Worm (Caenorhabditis elegans) whole organism, L4/young adult: Measurements from ENCODE around the gene gst-6.

ENCODE experiments used
- W03F9.2 ChIP-seq: fragments of 150-350 bp; optimal IDR thresholded peaks from 2 replicates; lab custom pipeline; 2014; ENCODE audit warnings: missing biosample characterization, missing genetic modification characterization
- dao-5 ChIP-seq: sonication (generic microtip); optimal IDR thresholded peaks from 2 replicates; lab custom pipeline; 2016; ENCODE audit warnings: missing genotype, missing genetic modification characterization, moderate library complexity, missing compliant biosample characterization
- him-1 ChIP-seq: sonication (generic microtip); optimal IDR thresholded peaks from 2 replicates; lab custom pipeline; 2016; ENCODE audit warnings: missing genotype, missing genetic modification reagents, missing genetic modification characterization, missing compliant biosample characterization

- TF ChIP-seq him-1 (tag; lab: Kevin White, UChicago) (no peak), dao-5 (tag; lab: Kevin White, UChicago) (no peak), W03F9.2 (tag; lab: Kevin White, UChicago) (no peak)
These were observed 16.3 kb upstream of the gst-6 start, which contains the start of the genes mpst-4 and F11G11.14 for ce11 chrII:4863357-4863756.
